Worm (Caenorhabditis elegans): Measurements from ENCODE around the gene ttr-40.

Gene ttr-40

ce11 chrV:9378335-9378734, 23.1 kb upstream of the ttr-40 start, which contains the start of gene E02C12.10:
Gene E02C12.10 (minus strand): TSS chrV:9378409.
- no peak for TF ChIP-seq ceh-28 (tag; optimal IDR thresholded peaks at IDR 0.05)
- no peak for TF ChIP-seq lin-39 (tag; optimal IDR thresholded peaks at IDR 0.05)
- no peak for TF ChIP-seq elt-1 (tag; optimal IDR thresholded peaks at IDR 0.05)
- TF ChIP-seq nhr-23 (tag; optimal IDR thresholded peaks at IDR 0.05), result no peak

- no peak for TF ChIP-seq nhr-23 (tag; optimal IDR thresholded peaks at IDR 0.05)
These were observed 21.1 kb upstream of the ttr-40 start, which contains the start of gene E02C12.19 for ce11 chrV:9376417-9376816. Gene E02C12.19 (minus strand): TSS chrV:9376517.

- TF ChIP-seq unc-39 (tag; optimal IDR thresholded peaks at IDR 0.05) (no peak), hmg-11 (tag; optimal IDR thresholded peaks at IDR 0.05) (no peak), zag-1 (tag; optimal IDR thresholded peaks at IDR 0.05) (no peak), egl-27 (tag; optimal IDR thresholded peaks at IDR 0.05) (no peak), nhr-67 (tag; optimal IDR thresholded peaks at IDR 0.05) (no peak), ceh-16 (tag; optimal IDR thresholded peaks at IDR 0.05) (no peak)
These were observed 20.1 kb upstream of the ttr-40 start, which contains the start of gene E02C12.9 for ce11 chrV:9375378-9375777. Gene E02C12.9 (minus strand): TSS chrV:9375478.

- TF ChIP-seq pqm-1 (tag; optimal IDR thresholded peaks at IDR 0.05), result peak; percentile 75
- TF ChIP-seq nhr-12 (tag; optimal IDR thresholded peaks at IDR 0.05), result no peak
- TF ChIP-seq unc-62 (GFP tag; optimal IDR thresholded peaks at IDR 0.05), result no peak
- TF ChIP-seq nhr-43 (tag; optimal IDR thresholded peaks at IDR 0.05; ENCODE audit: poor library complexity, severe bottlenecking), result no peak
- TF ChIP-seq elt-2 (tag; optimal IDR thresholded peaks at IDR 0.05), result peak; percentile 85
These were observed 18.2 kb upstream of the ttr-40 start, which contains the start of gene E02C12.8 for ce11 chrV:9373473-9373872. Gene E02C12.8 (minus strand): TSS chrV:9373613.

- TF ChIP-seq daf-12 (tag; optimal IDR thresholded peaks at IDR 0.05) (no peak), zag-1 (tag; optimal IDR thresholded peaks at IDR 0.05) (no peak), unc-62 (GFP tag; optimal IDR thresholded peaks at IDR 0.05) (no peak), ceh-82 (tag; optimal IDR thresholded peaks at IDR 0.05) (no peak), nhr-25 (tag; optimal IDR thresholded peaks at IDR 0.05) (no peak), fkh-10 (GFP tag; optimal IDR thresholded peaks at IDR 0.05) (no peak), sea-2 (GFP tag; optimal IDR thresholded peaks at IDR 0.05) (no peak), ama-1 (optimal IDR thresholded peaks at IDR 0.05) (no peak), eor-1 (tag; optimal IDR thresholded peaks at IDR 0.05) (no peak), elt-2 (tag; optimal IDR thresholded peaks at IDR 0.05) (no peak), pha-4 (tag; optimal IDR thresholded peaks at IDR 0.05) (no peak), egl-27 (tag; optimal IDR thresholded peaks at IDR 0.05) (no peak), pqm-1 (tag; optimal IDR thresholded peaks at IDR 0.05) (no peak), ztf-4 (tag; optimal IDR thresholded peaks at IDR 0.05) (no peak), aly-2 (tag; optimal IDR thresholded peaks at IDR 0.05) (no peak), fos-1 (tag; optimal IDR thresholded peaks at IDR 0.05) (no peak), nfya-1 (tag; optimal IDR thresholded peaks at IDR 0.05; ENCODE audit: insufficient read depth) (no peak), nhr-11 (tag; optimal IDR thresholded peaks at IDR 0.05) (no peak)
These were observed 15.7 kb upstream of the ttr-40 start, which contains the start of gene E02C12.6 for ce11 chrV:9370986-9371385. Gene E02C12.6 (minus strand): TSS chrV:9371086.

- no peak for TF ChIP-seq nhr-76 (tag; optimal IDR thresholded peaks at IDR 0.05)
- TF ChIP-seq mdl-1 (tag; optimal IDR thresholded peaks at IDR 0.05), result no peak
- no peak for TF ChIP-seq nhr-23 (tag; optimal IDR thresholded peaks at IDR 0.05)
- TF ChIP-seq elt-1 (tag; optimal IDR thresholded peaks at IDR 0.05), result no peak
- TF ChIP-seq ceh-16 (tag; optimal IDR thresholded peaks at IDR 0.05), result no peak
- no peak for TF ChIP-seq snpc-4 (tag; optimal IDR thresholded peaks at IDR 0.05)
- TF ChIP-seq daf-12 (tag; optimal IDR thresholded peaks at IDR 0.05), result no peak
- TF ChIP-seq lsy-12 (tag; optimal IDR thresholded peaks at IDR 0.05), result no peak
- no peak for TF ChIP-seq nfya-1 (tag; optimal IDR thresholded peaks at IDR 0.05; ENCODE audit: insufficient read depth)
- TF ChIP-seq ama-1 (optimal IDR thresholded peaks at IDR 0.05), result no peak
- TF ChIP-seq nhr-237 (tag; optimal IDR thresholded peaks at IDR 0.05), result no peak
- TF ChIP-seq skn-1 (tag; optimal IDR thresholded peaks at IDR 0.05), result no peak
- TF ChIP-seq lin-39 (tag; optimal IDR thresholded peaks at IDR 0.05), result no peak
- no peak for TF ChIP-seq nhr-43 (tag; optimal IDR thresholded peaks at IDR 0.05; ENCODE audit: poor library complexity, severe bottlenecking)
- no peak for TF ChIP-seq ceh-82 (tag; optimal IDR thresholded peaks at IDR 0.05)
- no peak for TF ChIP-seq egl-27 (tag; optimal IDR thresholded peaks at IDR 0.05)
- TF ChIP-seq elt-3 (tag; optimal IDR thresholded peaks at IDR 0.05), result no peak
- TF ChIP-seq nhr-77 (tag; optimal IDR thresholded peaks at IDR 0.05), result no peak
- TF ChIP-seq R02D3.7 (tag; optimal IDR thresholded peaks at IDR 0.05), result no peak
- TF ChIP-seq unc-62 (GFP tag; optimal IDR thresholded peaks at IDR 0.05), result no peak
These were observed 4.4 kb upstream of the ttr-40 start, which contains the start of gene gpa-3 for ce11 chrV:9359674-9360073. Gene gpa-3 (minus strand): TSS chrV:9359774.

Measured in whole organism, L3 larva.